Worm (Caenorhabditis elegans) whole organism, L1 larva: Measurements from ENCODE around the gene T02C1.1.

Source experiments
- F16B12.6 ChIP-seq: fragments of 150-350 bp; optimal IDR thresholded peaks from 2 replicates; lab custom pipeline; 2014; ENCODE audit warnings: missing biosample characterization, missing genetic modification characterization
- ama-1 ChIP-seq: fragments of 150-350 bp; optimal IDR thresholded peaks from 2 replicates; lab custom pipeline; 2014
- ceh-88 ChIP-seq: fragments of 200-800 bp; sonication (Bioruptor generic); IDR thresholded peaks from 2 replicates; pipeline ENCODE4 v1.3.6; 2022; ENCODE audit warnings: missing genetic modification characterization, missing compliant biosample characterization
- egl-27 ChIP-seq, 2 experiments: fragments of 150-350 bp in 1 of 2; sonication (generic microtip); optimal IDR thresholded peaks; 3 replicates each; lab custom pipeline; 2017 to 2018; ENCODE audit warnings: missing biosample characterization in 2 of 2, missing genetic modification characterization in 2 of 2, missing genetic modification reagents in 2 of 2
- lsy-2 ChIP-seq, 2 experiments: fragments of 150-350 bp; optimal IDR thresholded peaks; 2 replicates each; lab custom pipeline; 2014; ENCODE audit warnings: missing biosample characterization in 2 of 2, missing genetic modification characterization in 2 of 2
- nhr-19 ChIP-seq: fragments of 200-800 bp; sonication (Bioruptor generic); conservative IDR thresholded peaks from 2 replicates; pipeline ENCODE4 v1.3.6; 2022; ENCODE audit warnings: missing genetic modification characterization, missing compliant biosample characterization
- nhr-76 ChIP-seq: sonication (generic microtip); optimal IDR thresholded peaks from 2 replicates; lab custom pipeline; 2017; ENCODE audit warnings: missing biosample characterization, missing genetic modification characterization
- nhr-77 ChIP-seq: fragments of 150-350 bp; optimal IDR thresholded peaks from 2 replicates; lab custom pipeline; 2014; ENCODE audit warnings: missing biosample characterization, missing genetic modification characterization
- pag-3 ChIP-seq: sonication (generic microtip); optimal IDR thresholded peaks from 2 replicates; lab custom pipeline; 2017; ENCODE audit warnings: missing genetic modification characterization, mild to moderate bottlenecking, missing compliant biosample characterization, antibody characterized with exemption, borderline replicate concordance; ENCODE audit not compliant: insufficient read depth
- rnt-1 ChIP-seq: sonication (generic microtip); optimal IDR thresholded peaks from 2 replicates; lab custom pipeline; 2016; ENCODE audit warnings: mild to moderate bottlenecking, missing genetic modification characterization, moderate library complexity, missing compliant biosample characterization
- sptf-1 ChIP-seq: fragments of 150-350 bp; optimal IDR thresholded peaks from 2 replicates; lab custom pipeline; 2014; ENCODE audit warnings: missing biosample characterization, missing genetic modification characterization

DNA sequence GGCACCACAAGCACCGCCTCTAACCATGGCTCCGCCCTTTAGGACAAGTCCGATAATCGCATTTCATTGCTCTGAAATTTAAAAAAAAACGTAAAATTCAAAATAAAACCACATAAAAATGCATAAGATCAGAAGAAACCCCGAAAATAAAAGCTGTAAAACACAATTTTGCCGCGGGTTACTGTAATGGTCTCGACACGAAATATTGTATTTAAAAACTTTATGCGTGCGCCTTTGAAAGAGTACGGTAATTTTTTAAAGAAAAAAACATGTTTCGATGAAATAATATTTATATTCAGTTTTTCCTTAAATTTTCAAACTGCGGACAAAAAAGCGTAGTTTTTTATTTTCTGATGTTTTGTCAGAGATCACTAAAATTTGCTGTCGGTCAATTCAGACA lies 18.6 kb upstream of the T02C1.1 start, which contains the start of gene rnr-1:
- TF ChIP-seq pag-3 (tag; lab: Kevin White, UChicago) (no peak), F16B12.6 (tag; lab: Kevin White, UChicago) (no peak), nhr-76 (tag; lab: Kevin White, UChicago) (no peak), ceh-88 (no peak), nhr-77 (tag; lab: Kevin White, UChicago) (no peak), egl-27 (tag; optimal IDR thresholded peaks at IDR 0.05; lab: Kevin White, UChicago) (no peak), rnt-1 (no peak), nhr-19 (GFP tag; lab: Robert Waterston, UW) (no peak), ama-1 (lab: Kevin White, UChicago) (no peak), sptf-1 (no peak), lsy-2 (tag; optimal IDR thresholded peaks at IDR 0.05; lab: Kevin White, UChicago) (no peak)
